Fruit fly (Drosophila melanogaster): ENCODE data around the gene CG15561.
A peak's percentile ranks its signal among the peaks of the same experiment; 100 is the strongest.

CG15561 gene

dm6 chr3R:31225043-31225681 lies 9.4 kb upstream of the CG15561 start (continued):
- TF ChIP-seq pfk (GFP tag; optimal IDR thresholded peaks at IDR 0.05) (no peak), CG11093 (GFP tag; IDR thresholded peaks at IDR 0.05) (no peak), CG8478 (optimal IDR thresholded peaks at IDR 0.05) (no peak), Meics (GFP tag; optimal IDR thresholded peaks at IDR 0.05) (no peak), ttk (GFP tag; IDR thresholded peaks at IDR 0.05) (no peak), Dp (GFP tag; optimal IDR thresholded peaks at IDR 0.05) (no peak), YL-1 (GFP tag; optimal IDR thresholded peaks at IDR 0.05) (no peak), Ets65A (GFP tag) (peak; percentile 81), CG6254 (GFP tag; optimal IDR thresholded peaks at IDR 0.05) (peak; percentile 72), CG32772 (GFP tag; IDR thresholded peaks at IDR 0.05) (no peak), CG15073 (GFP tag; optimal IDR thresholded peaks at IDR 0.05) (no peak), CG11504 (tag; optimal IDR thresholded peaks at IDR 0.05) (no peak), prd (optimal IDR thresholded peaks at IDR 0.05) (no peak), prd (GFP tag; IDR thresholded peaks at IDR 0.05) (no peak), CG31224 (GFP tag; IDR thresholded peaks at IDR 0.05) (no peak), CG14965 (GFP tag; optimal IDR thresholded peaks at IDR 0.05; ENCODE audit: borderline replicate concordance) (no peak), mam (GFP tag; optimal IDR thresholded peaks at IDR 0.05) (no peak), CG2875 (GFP tag; optimal IDR thresholded peaks at IDR 0.05) (no peak), Sox102F (GFP tag; optimal IDR thresholded peaks at IDR 0.05) (no peak), CG3726 (GFP tag; IDR thresholded peaks at IDR 0.05) (no peak), Dll (GFP tag; IDR thresholded peaks at IDR 0.05; ENCODE audit: partially characterized antibody) (0 out of 4 replicates have a peak, but pooled peaks have one; percentile 13), CG17328 (GFP tag; IDR thresholded peaks at IDR 0.05) (no peak), CG32767 (GFP tag; IDR thresholded peaks at IDR 0.05) (no peak), Scr (GFP tag; IDR thresholded peaks at IDR 0.05; ENCODE audit: partially characterized antibody) (no peak), Chrac-16 (GFP tag; optimal IDR thresholded peaks at IDR 0.05) (no peak), CG17829 (tag; optimal IDR thresholded peaks at IDR 0.05) (no peak), CG15479 (GFP tag; optimal IDR thresholded peaks at IDR 0.05) (no peak), corto (GFP tag; optimal IDR thresholded peaks at IDR 0.05) (no peak), HLH3B (GFP tag; IDR thresholded peaks at IDR 0.05) (no peak), Hr39 (optimal IDR thresholded peaks at IDR 0.05) (no peak), Dip3 (GFP tag; optimal IDR thresholded peaks at IDR 0.05) (no peak), Hmr (GFP tag; optimal IDR thresholded peaks at IDR 0.05) (no peak), CG1792 (GFP tag; optimal IDR thresholded peaks at IDR 0.05) (no peak), Atf3 (GFP tag; optimal IDR thresholded peaks at IDR 0.05) (no peak), Drgx (GFP tag; IDR thresholded peaks at IDR 0.05) (peak; percentile 73), CG10543 (GFP tag; optimal IDR thresholded peaks at IDR 0.05) (peak; percentile 14), pzg (GFP tag; optimal IDR thresholded peaks at IDR 0.05) (no peak), HLHmδ (GFP tag; optimal IDR thresholded peaks at IDR 0.05) (no peak), CG17802 (tag; optimal IDR thresholded peaks at IDR 0.05) (no peak), CG11456 (GFP tag; IDR thresholded peaks at IDR 0.05) (0 out of 3 replicates have a peak, but pooled peaks have one; percentile 39), CG9215 (GFP tag; IDR thresholded peaks at IDR 0.05) (no peak), luna (GFP tag; optimal IDR thresholded peaks at IDR 0.05) (no peak), CG11723 (GFP tag; optimal IDR thresholded peaks at IDR 0.05) (no peak), bowl (GFP tag; IDR thresholded peaks at IDR 0.05) (no peak), CG34422 (GFP tag; IDR thresholded peaks at IDR 0.05) (peak; percentile 39; the same call in 1 of the 3 replicates), CG9727 (GFP tag; optimal IDR thresholded peaks at IDR 0.05) (no peak), Oli (tag; optimal IDR thresholded peaks at IDR 0.05) (no peak), dimm (GFP tag; IDR thresholded peaks at IDR 0.05) (no peak), CG8281 (tag; optimal IDR thresholded peaks at IDR 0.05) (no peak), MTF-1 (GFP tag; optimal IDR thresholded peaks at IDR 0.05; ENCODE audit: borderline replicate concordance) (no peak), CG18764 (GFP tag; optimal IDR thresholded peaks at IDR 0.05) (no peak)
